Worm (Caenorhabditis elegans) whole organism, early embryonic: ENCODE data around the gene C16C8.9.

Experiments used
- B0310.2 ChIP-seq: sonication (generic microtip); optimal IDR thresholded peaks from 2 replicates; lab custom pipeline; 2016; ENCODE audit warnings: mild to moderate bottlenecking, missing genetic modification characterization, missing compliant biosample characterization
- aly-1 ChIP-seq: sonication (generic microtip); optimal IDR thresholded peaks from 2 replicates; lab custom pipeline; 2016; ENCODE audit warnings: missing genetic modification characterization, missing compliant biosample characterization
- ama-1 ChIP-seq: fragments of 150-350 bp; optimal IDR thresholded peaks from 2 replicates; lab custom pipeline; 2014
- ceh-13 ChIP-seq: fragments of 200-800 bp; sonication (Bioruptor generic); optimal IDR thresholded peaks from 2 replicates; lab custom pipeline; 2018; ENCODE audit warnings: mild to moderate bottlenecking, missing genetic modification characterization, missing compliant biosample characterization
- flt-1 ChIP-seq: fragments of 200-800 bp; sonication (Bioruptor generic); IDR thresholded peaks from 2 replicates; pipeline ENCODE4 v1.3.6; 2022; ENCODE audit warnings: missing genetic modification characterization, missing compliant biosample characterization
- scrt-1 ChIP-seq: fragments of 200-800 bp; sonication (Bioruptor generic); IDR thresholded peaks from 2 replicates; pipeline ENCODE4 v1.3.6; 2022; ENCODE audit warnings: missing genetic modification characterization, missing compliant biosample characterization
- tbx-11 ChIP-seq: fragments of 200-800 bp; sonication (Bioruptor generic); IDR thresholded peaks from 2 replicates; pipeline ENCODE4 v1.3.6; 2022; ENCODE audit warnings: missing genetic modification characterization, missing compliant biosample characterization

DNA sequence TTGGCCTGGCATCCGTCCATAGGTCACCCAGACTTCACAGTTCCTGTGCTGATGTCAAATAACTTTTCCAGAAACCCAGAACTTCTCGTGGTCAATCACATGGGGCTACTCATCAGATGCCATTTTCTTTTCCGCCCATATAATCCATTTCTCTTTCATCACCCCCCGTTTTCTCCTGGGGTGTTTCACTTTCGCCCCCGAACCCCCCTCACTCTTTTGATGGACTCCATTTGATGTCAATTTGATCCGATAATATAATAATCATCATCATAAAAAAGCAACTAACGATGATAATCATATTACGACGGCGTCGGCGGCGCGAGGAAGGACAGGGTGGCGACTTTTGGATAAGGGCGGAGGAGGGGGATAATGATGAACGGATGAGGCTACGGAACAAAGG is 24.7 kb downstream of the C16C8.9 start:
- no peak for TF ChIP-seq tbx-11 (GFP tag; lab: Robert Waterston, UW)
- TF ChIP-seq aly-1 (tag; lab: Kevin White, UChicago), result no peak
- no peak for TF ChIP-seq B0310.2
- no peak for TF ChIP-seq scrt-1
- TF ChIP-seq flt-1 (GFP tag; lab: Robert Waterston, UW), result no peak
- no peak for TF ChIP-seq ama-1
- no peak for TF ChIP-seq ceh-13 (GFP tag; lab: Kevin White, UChicago)
